Fruit fly (Drosophila melanogaster) whole organism: Measurements from ENCODE around the gene spen.

Experiments used
- CG8478 ChIP-seq: fragments of >200 bp; optimal IDR thresholded peaks from 2 replicates; lab custom pipeline; 2018; ENCODE audit warnings: inconsistent platforms
- Dll ChIP-seq: fragments of >200 bp; optimal IDR thresholded peaks from 2 replicates; lab custom pipeline; 2017
- EcR ChIP-seq, 2 experiments: fragments of >200 bp; optimal IDR thresholded peaks; 2 replicates each; lab custom pipeline; 2017; ENCODE audit warnings: missing biosample characterization in 2 of 2, missing genetic modification characterization in 2 of 2, missing genetic modification reagents in 2 of 2
- pan ChIP-seq: fragments of >200 bp; optimal IDR thresholded peaks from 2 replicates; lab custom pipeline; 2017
- psq ChIP-seq: fragments of >200 bp; optimal IDR thresholded peaks from 2 replicates; lab custom pipeline; 2017
- usp ChIP-seq: fragments of >200 bp; optimal IDR thresholded peaks from 2 replicates; lab custom pipeline; 2017; ENCODE audit warnings: missing biosample characterization, missing genetic modification characterization, mixed read lengths

The spen gene

DNA sequence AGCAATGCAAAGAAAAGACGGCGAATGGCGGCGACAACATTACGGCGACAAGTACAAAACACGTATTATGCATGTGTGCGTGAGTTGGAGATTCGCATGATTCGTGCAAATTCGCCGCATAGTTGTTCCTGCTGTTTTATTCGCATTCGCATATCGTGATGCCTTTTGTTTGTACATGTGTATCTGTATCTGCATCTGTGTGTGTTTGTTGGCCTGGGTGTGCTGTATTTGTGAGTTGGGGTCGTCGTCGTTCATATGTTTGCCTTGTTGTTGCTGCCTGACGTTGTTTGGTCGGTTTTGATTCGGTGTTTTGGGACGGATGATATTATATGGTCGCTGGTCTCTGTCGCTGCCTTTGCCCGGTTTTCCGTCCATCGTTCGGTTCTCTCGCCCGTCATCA, 88.6 kb downstream of the spen start:
- no peak for TF ChIP-seq psq (lab: Kevin White, UChicago)

dm6 chr2L:247845-248473, 89.1 kb downstream of the spen start:
- TF ChIP-seq pan (lab: Kevin White, UChicago) (no peak), psq (lab: Kevin White, UChicago) (no peak), EcR (GFP tag; optimal IDR thresholded peaks at IDR 0.05; lab: Kevin White, UChicago) (no peak), Dll (lab: Kevin White, UChicago) (no peak), CG8478 (lab: Kevin White, UChicago) (no peak), usp (GFP tag; lab: Kevin White, UChicago) (no peak)

DNA sequence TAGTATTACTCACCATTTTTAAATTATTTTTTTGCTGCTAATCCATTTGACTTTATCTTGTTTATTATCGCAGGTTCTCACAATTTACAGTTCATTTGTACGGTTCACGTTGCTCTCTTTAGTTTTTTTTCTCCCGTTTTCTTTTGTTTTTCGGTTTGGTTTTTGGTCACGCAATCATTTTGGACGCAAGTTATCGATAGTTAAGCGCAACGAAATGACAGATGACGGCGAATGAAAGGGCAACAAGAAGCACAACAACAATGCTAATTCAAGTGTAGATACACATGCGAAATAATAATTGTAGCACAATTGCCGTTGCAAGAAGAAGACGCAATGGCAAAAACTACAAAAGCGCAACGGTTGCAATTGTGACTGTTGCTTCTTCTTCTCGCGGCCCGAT, 89.8 kb downstream of the spen start:
- no peak for TF ChIP-seq pan (lab: Kevin White, UChicago)
- no peak for TF ChIP-seq CG8478 (lab: Kevin White, UChicago)
- no peak for TF ChIP-seq Dll (lab: Kevin White, UChicago)
- no peak for TF ChIP-seq psq (lab: Kevin White, UChicago)
- no peak for TF ChIP-seq EcR (GFP tag; optimal IDR thresholded peaks at IDR 0.05; lab: Kevin White, UChicago)
- no peak for TF ChIP-seq usp (GFP tag; lab: Kevin White, UChicago)

dm6 chr2L:249048-249825, 90.4 kb downstream of the spen start:
- no peak for TF ChIP-seq usp (GFP tag; lab: Kevin White, UChicago)
- peak; percentile 91 for TF ChIP-seq Dll (lab: Kevin White, UChicago)

DNA sequence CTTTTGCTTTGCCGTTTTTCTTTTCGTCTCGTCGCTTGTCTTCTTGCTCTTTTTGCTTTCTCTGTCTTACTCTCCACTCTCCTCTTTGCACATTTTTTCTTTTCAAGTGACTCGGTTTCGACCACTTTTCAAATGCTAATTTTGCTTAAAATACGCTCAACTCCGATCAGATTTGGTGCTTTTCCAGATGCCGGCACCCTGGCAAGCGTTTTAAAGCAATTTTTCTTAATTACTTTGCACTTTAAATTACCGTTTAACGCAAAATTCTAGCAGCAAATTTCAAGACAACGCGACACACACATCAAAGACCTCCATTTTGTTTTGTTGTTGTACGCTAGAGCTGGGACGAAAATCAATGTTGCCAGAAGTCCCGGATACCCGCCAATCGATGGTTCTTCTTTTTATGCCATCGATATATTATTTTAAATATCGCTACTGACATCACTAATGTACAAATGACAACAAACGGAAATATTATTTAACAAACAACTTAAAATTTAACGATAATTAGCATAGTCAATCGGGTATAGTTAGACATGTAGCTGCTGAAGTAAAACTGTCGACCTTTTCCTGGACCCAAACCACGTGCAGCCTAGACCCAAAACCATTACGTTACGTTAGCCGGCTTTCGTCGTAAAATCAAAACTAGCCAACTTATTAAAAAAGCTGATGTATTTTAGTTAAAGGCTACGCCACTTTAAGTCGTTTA, 91.8 kb downstream of the spen start, which contains the start of gene kis:
kis (minus strand) TSS at position 317 of the 709 bp plus-strand sequence.
- TF ChIP-seq psq (lab: Kevin White, UChicago) (no peak), EcR (GFP tag; optimal IDR thresholded peaks at IDR 0.05; lab: Kevin White, UChicago) (no peak), pan (lab: Kevin White, UChicago) (no peak), CG8478 (lab: Kevin White, UChicago) (no peak), Dll (lab: Kevin White, UChicago) (no peak), usp (GFP tag; lab: Kevin White, UChicago) (no peak)

- TF ChIP-seq pan (lab: Kevin White, UChicago) (no peak), CG8478 (lab: Kevin White, UChicago) (no peak), psq (lab: Kevin White, UChicago) (no peak), Dll (lab: Kevin White, UChicago) (no peak), EcR (GFP tag; optimal IDR thresholded peaks at IDR 0.05; lab: Kevin White, UChicago) (no peak), usp (GFP tag; lab: Kevin White, UChicago) (no peak)
Measured at dm6 chr2L:252174-252573, 93.3 kb downstream of the spen start, which contains the start of gene Rpp30. Gene Rpp30 (minus strand): TSS chr2L:252373.
